Worm (Caenorhabditis elegans): ENCODE measurements around the gene ciao-2B.

ciao-2B gene

DNA sequence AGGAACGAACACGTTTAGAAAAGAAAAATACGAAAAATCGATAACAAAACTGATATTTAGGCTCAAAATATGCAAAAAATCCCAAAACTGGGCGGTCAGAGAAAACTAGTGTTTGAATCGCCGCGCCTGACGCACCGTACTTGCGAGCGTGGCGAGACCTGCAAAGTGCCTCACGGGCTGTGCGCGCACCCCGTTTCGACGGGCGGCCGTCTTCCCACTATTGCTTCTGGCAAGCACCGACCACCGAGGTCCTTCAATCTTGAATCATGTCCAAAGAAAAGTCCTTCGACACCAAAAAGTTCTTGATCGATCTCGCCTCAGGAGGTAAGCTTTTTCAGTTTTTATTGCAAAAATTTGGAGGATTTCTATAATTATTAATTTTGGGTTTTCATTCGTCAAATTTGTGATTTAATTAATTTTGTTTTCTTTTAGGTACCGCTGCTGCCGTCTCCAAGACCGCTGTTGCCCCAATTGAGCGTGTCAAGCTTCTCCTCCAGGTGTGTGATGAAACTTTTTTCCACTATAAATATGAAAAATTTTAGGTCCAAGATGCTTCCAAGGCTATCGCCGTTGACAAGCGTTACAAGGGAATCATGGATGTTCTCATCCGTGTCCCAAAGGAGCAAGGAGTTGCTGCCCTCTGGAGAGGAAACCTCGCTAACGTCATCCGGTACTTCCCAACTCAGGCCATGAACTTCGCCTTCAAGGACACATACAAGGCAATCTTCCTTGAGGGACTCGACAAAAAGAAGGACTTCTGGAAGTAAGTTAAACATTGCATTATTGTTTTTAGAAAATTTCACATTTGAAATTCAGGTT, 23.8 kb upstream of the ciao-2B start, which contains the start of gene ant-1.1:
TSS of gene ant-1.1 (plus strand) at position 199 of the 819 bp plus-strand sequence.
- TF ChIP-seq ceh-82 (tag; optimal IDR thresholded peaks at IDR 0.05), result peak; percentile 85
- TF ChIP-seq unc-62 (GFP tag; optimal IDR thresholded peaks at IDR 0.05), result peak; percentile 41
- TF ChIP-seq egl-27 (tag; optimal IDR thresholded peaks at IDR 0.05), result peak; percentile 78
- TF ChIP-seq ceh-28 (tag; optimal IDR thresholded peaks at IDR 0.05), result peak; percentile 92
- TF ChIP-seq lin-15B (tag; optimal IDR thresholded peaks at IDR 0.05), result peak; percentile 98
- TF ChIP-seq lin-39 (tag; optimal IDR thresholded peaks at IDR 0.05), result peak; percentile 98
- TF ChIP-seq ceh-9 (tag; optimal IDR thresholded peaks at IDR 0.05), result no peak
- peak; percentile 80 for TF ChIP-seq elt-2 (tag; optimal IDR thresholded peaks at IDR 0.05)
- TF ChIP-seq pha-4 (tag; optimal IDR thresholded peaks at IDR 0.05), result peak; percentile 87
- peak; percentile 65 for TF ChIP-seq fos-1 (tag; optimal IDR thresholded peaks at IDR 0.05)
- peak; percentile 92 for TF ChIP-seq nhr-23 (tag; optimal IDR thresholded peaks at IDR 0.05)
- TF ChIP-seq fkh-10 (GFP tag; optimal IDR thresholded peaks at IDR 0.05), result peak; percentile 5
- peak; percentile 93 for TF ChIP-seq ama-1 (optimal IDR thresholded peaks at IDR 0.05)
- peak; percentile 57 for TF ChIP-seq pqm-1 (tag; optimal IDR thresholded peaks at IDR 0.05)
- TF ChIP-seq ceh-16 (tag; optimal IDR thresholded peaks at IDR 0.05), result peak; percentile 33
- peak; percentile 20 for TF ChIP-seq nhr-77 (tag; optimal IDR thresholded peaks at IDR 0.05)
- no peak for TF ChIP-seq ztf-11 (tag; optimal IDR thresholded peaks at IDR 0.05)
- no peak for TF ChIP-seq nhr-237 (tag; optimal IDR thresholded peaks at IDR 0.05)
- no peak for TF ChIP-seq egl-5 (tag; optimal IDR thresholded peaks at IDR 0.05)
- peak in 1 of 3 experiments; percentile 51 for TF ChIP-seq elt-3 (tag; optimal IDR thresholded peaks at IDR 0.05)
- peak; percentile 31 for TF ChIP-seq aly-2 (tag; optimal IDR thresholded peaks at IDR 0.05)
- TF ChIP-seq R02D3.7 (tag; optimal IDR thresholded peaks at IDR 0.05), result peak; percentile 84
- peak; percentile 93 for TF ChIP-seq nhr-43 (tag; optimal IDR thresholded peaks at IDR 0.05; ENCODE audit: poor library complexity, severe bottlenecking)
- TF ChIP-seq lsy-12 (tag; optimal IDR thresholded peaks at IDR 0.05), result peak; percentile 96
- peak; percentile 32 for TF ChIP-seq ztf-4 (tag; optimal IDR thresholded peaks at IDR 0.05)
- peak; percentile 65 for TF ChIP-seq snpc-4 (tag; optimal IDR thresholded peaks at IDR 0.05)
- TF ChIP-seq nhr-11 (tag; optimal IDR thresholded peaks at IDR 0.05), result peak; percentile 59
- TF ChIP-seq tbx-2 (tag; optimal IDR thresholded peaks at IDR 0.05), result peak; percentile 62
- TF ChIP-seq mdl-1 (tag; optimal IDR thresholded peaks at IDR 0.05), result no peak
- TF ChIP-seq skn-1 (tag; optimal IDR thresholded peaks at IDR 0.05), result peak; percentile 87
- TF ChIP-seq jun-1 (tag; optimal IDR thresholded peaks at IDR 0.05), result peak; percentile 90
- TF ChIP-seq ZK546.5 (tag; optimal IDR thresholded peaks at IDR 0.05), result peak; percentile 93
- no peak for TF ChIP-seq zag-1 (tag; optimal IDR thresholded peaks at IDR 0.05)
- TF ChIP-seq fkh-2 (tag; optimal IDR thresholded peaks at IDR 0.05), result no peak
- TF ChIP-seq nhr-76 (tag; optimal IDR thresholded peaks at IDR 0.05), result no peak
- TF ChIP-seq daf-12 (tag; optimal IDR thresholded peaks at IDR 0.05), result no peak
- peak; percentile 98 for TF ChIP-seq nhr-25 (tag; optimal IDR thresholded peaks at IDR 0.05)
- peak; percentile 98 for TF ChIP-seq nfya-1 (tag; optimal IDR thresholded peaks at IDR 0.05; ENCODE audit: insufficient read depth)
- TF ChIP-seq elt-1 (tag; optimal IDR thresholded peaks at IDR 0.05), result peak; percentile 63
- TF ChIP-seq hmg-11 (tag; optimal IDR thresholded peaks at IDR 0.05), result peak; percentile 71

DNA sequence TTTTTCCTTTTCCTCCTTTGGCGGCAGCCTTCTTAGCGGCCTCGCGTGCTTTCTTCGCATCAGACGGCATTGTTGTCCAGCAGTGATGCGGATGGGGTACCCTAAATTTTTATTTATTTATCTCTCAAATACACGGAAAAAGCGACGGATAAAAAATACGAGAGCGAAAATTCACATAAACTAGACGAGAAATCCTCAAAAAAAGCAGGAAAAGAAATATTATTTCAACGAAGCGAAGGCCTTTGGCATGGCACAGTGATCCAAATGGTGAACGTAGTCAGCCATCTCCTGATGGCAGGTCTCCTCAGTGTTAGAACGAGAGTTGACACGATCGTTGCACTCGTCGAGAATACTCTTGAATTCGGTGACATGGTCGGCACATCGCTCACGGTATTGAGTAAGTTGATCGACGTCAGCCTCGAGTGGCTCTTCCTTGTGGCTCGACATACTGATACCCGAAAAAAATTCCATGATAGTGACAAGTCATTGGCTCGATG, 22.8 kb upstream of the ciao-2B start, which contains the start of the genes abcf-2 and T27E9.2:
TSS of gene abcf-2 (minus strand) at position 101 of the 497 bp plus-strand sequence.
TSS of gene T27E9.2 (minus strand) at position 447 of the 497 bp plus-strand sequence.
- TF ChIP-seq fkh-2 (tag; optimal IDR thresholded peaks at IDR 0.05) (no peak), lin-39 (tag; optimal IDR thresholded peaks at IDR 0.05) (no peak), daf-12 (tag; optimal IDR thresholded peaks at IDR 0.05) (no peak), sea-2 (GFP tag; optimal IDR thresholded peaks at IDR 0.05) (no peak), elt-1 (tag; optimal IDR thresholded peaks at IDR 0.05) (no peak), ceh-9 (tag; optimal IDR thresholded peaks at IDR 0.05) (no peak), ZK546.5 (tag; optimal IDR thresholded peaks at IDR 0.05) (no peak), nhr-76 (tag; optimal IDR thresholded peaks at IDR 0.05) (no peak), pha-4 (tag; optimal IDR thresholded peaks at IDR 0.05) (no peak), eor-1 (tag; optimal IDR thresholded peaks at IDR 0.05) (no peak), fos-1 (tag; optimal IDR thresholded peaks at IDR 0.05) (no peak), nhr-25 (tag; optimal IDR thresholded peaks at IDR 0.05) (no peak), mml-1 (tag; optimal IDR thresholded peaks at IDR 0.05) (no peak), ama-1 (optimal IDR thresholded peaks at IDR 0.05) (no peak), egl-27 (tag; optimal IDR thresholded peaks at IDR 0.05) (no peak), ceh-16 (tag; optimal IDR thresholded peaks at IDR 0.05) (no peak)

Data from whole organism, L3 larva.